Fruit fly (Drosophila melanogaster) Kc167 (cell line): ENCODE data around the gene CG2233.

ENCODE experiments used
- Sin3A ChIP-seq: fragments of >200 bp; optimal IDR thresholded peaks from 2 replicates; lab custom pipeline; 2018; ENCODE audit warnings: missing external identifiers
- h ChIP-seq: fragments of >200 bp; optimal IDR thresholded peaks from 3 replicates; lab custom pipeline; 2018; ENCODE audit warnings: missing external identifiers
- insv ChIP-seq: fragments of >200 bp; optimal IDR thresholded peaks from 3 replicates; lab custom pipeline; 2018; ENCODE audit warnings: missing external identifiers
- psq ChIP-seq: fragments of >200 bp; optimal IDR thresholded peaks from 2 replicates; lab custom pipeline; 2017; ENCODE audit warnings: missing external identifiers

- TF ChIP-seq insv (lab: Kevin White, UChicago) (no peak), h (lab: Kevin White, UChicago) (no peak), psq (lab: Kevin White, UChicago) (no peak), Sin3A (lab: Kevin White, UChicago) (no peak)
These were observed 1.6 kb upstream of the CG2233 start for dm6 chrX:8038934-8039333.
